Worm (Caenorhabditis elegans) whole organism, L4 larva: ENCODE data around the gene T26G10.1.

Experiments
- F49E8.2 ChIP-seq: sonication (generic microtip); optimal IDR thresholded peaks from 2 replicates; lab custom pipeline; 2016; ENCODE audit warnings: missing compliant biosample characterization, mild to moderate bottlenecking, missing genetic modification characterization, borderline replicate concordance
- Y48G9A.11 ChIP-seq: fragments of 200-800 bp; sonication (Bioruptor generic); IDR thresholded peaks from 2 replicates; pipeline ENCODE4 v1.3.6; 2022; ENCODE audit warnings: missing genetic modification reagents, missing genetic modification characterization, missing compliant biosample characterization
- ZK337.2 ChIP-seq: fragments of 200-800 bp; sonication (Bioruptor generic); IDR thresholded peaks from 2 replicates; pipeline ENCODE4 v1.3.6; 2022; ENCODE audit warnings: missing genetic modification reagents, missing genetic modification characterization, missing compliant biosample characterization
- ZK546.5 ChIP-seq, 2 experiments: sonication (generic microtip); optimal IDR thresholded peaks; 2 replicates each; lab custom pipeline; 2017; ENCODE audit warnings: missing biosample characterization in 2 of 2, missing genetic modification characterization in 2 of 2
- aly-2 ChIP-seq: sonication (generic microtip); optimal IDR thresholded peaks from 2 replicates; lab custom pipeline; 2018; ENCODE audit warnings: missing biosample characterization, missing genetic modification characterization
- arid-1 ChIP-seq: fragments of 200-800 bp; sonication (Bioruptor generic); conservative IDR thresholded peaks from 2 replicates; pipeline ENCODE4 v1.3.6; 2022; ENCODE audit warnings: missing genetic modification reagents, missing genetic modification characterization, missing compliant biosample characterization
- attf-4 ChIP-seq: sonication (generic microtip); optimal IDR thresholded peaks from 3 replicates; lab custom pipeline; 2017; ENCODE audit warnings: missing biosample characterization, missing genetic modification characterization
- ceh-20 ChIP-seq: fragments of 200-800 bp; sonication (Bioruptor generic); IDR thresholded peaks from 2 replicates; pipeline ENCODE4 v1.3.6; 2022; ENCODE audit warnings: missing genetic modification reagents, missing genetic modification characterization, missing compliant biosample characterization
- ceh-32 ChIP-seq: sonication (generic microtip); optimal IDR thresholded peaks from 2 replicates; lab custom pipeline; 2016; ENCODE audit warnings: mild to moderate bottlenecking, missing genetic modification characterization, missing compliant biosample characterization; ENCODE audit not compliant: poor library complexity
- ceh-44 ChIP-seq: fragments of 200-800 bp; sonication (Bioruptor generic); IDR thresholded peaks from 2 replicates; pipeline ENCODE4 v1.3.6; 2022; ENCODE audit warnings: missing genetic modification reagents, missing genetic modification characterization, missing compliant biosample characterization
- cey-2 ChIP-seq: sonication (generic microtip); optimal IDR thresholded peaks from 3 replicates; lab custom pipeline; 2017; ENCODE audit warnings: missing genetic modification characterization, mild to moderate bottlenecking, missing compliant biosample characterization, antibody characterized with exemption, borderline replicate concordance; ENCODE audit not compliant: insufficient read depth
- daf-16 ChIP-seq, 3 experiments: sonication (generic microtip); optimal IDR thresholded peaks; 2 replicates each; lab custom pipeline; 2016 to 2017; ENCODE audit warnings: missing genetic modification characterization in 3 of 3, missing genetic modification reagents in 3 of 3, mild to moderate bottlenecking in 2 of 3, missing compliant biosample characterization in 2 of 3, missing biosample characterization in 1 of 3, moderate library complexity in 1 of 3
- daf-19 ChIP-seq: fragments of 200-800 bp; sonication (Bioruptor generic); conservative IDR thresholded peaks from 2 replicates; pipeline ENCODE4 v1.3.6; 2022; ENCODE audit warnings: missing genetic modification characterization, missing compliant biosample characterization
- dmd-8 ChIP-seq: fragments of 200-800 bp; sonication (Bioruptor generic); IDR thresholded peaks from 2 replicates; pipeline ENCODE4 v1.3.6; 2022; ENCODE audit warnings: missing genetic modification characterization, missing compliant biosample characterization
- dmd-9 ChIP-seq: fragments of 200-800 bp; sonication (Bioruptor generic); IDR thresholded peaks from 2 replicates; pipeline ENCODE4 v1.3.6; 2022; ENCODE audit warnings: missing genetic modification reagents, missing genetic modification characterization, missing compliant biosample characterization
- dve-1 ChIP-seq: sonication (generic microtip); optimal IDR thresholded peaks from 2 replicates; lab custom pipeline; 2017; ENCODE audit warnings: antibody characterized with exemption, mild to moderate bottlenecking, missing genetic modification characterization, missing compliant biosample characterization; ENCODE audit not compliant: insufficient read depth
- egl-43 ChIP-seq: fragments of 200-800 bp; sonication (Bioruptor generic); IDR thresholded peaks from 2 replicates; pipeline ENCODE4 v1.3.6; 2022; ENCODE audit warnings: missing genetic modification reagents, missing genetic modification characterization, missing compliant biosample characterization
- fkh-10 ChIP-seq: fragments of 150-350 bp; optimal IDR thresholded peaks from 2 replicates; lab custom pipeline; 2014; ENCODE audit warnings: missing biosample characterization, missing genetic modification reagents, missing genetic modification characterization
- fos-1 ChIP-seq: fragments of 150-350 bp; optimal IDR thresholded peaks from 2 replicates; lab custom pipeline; 2014; ENCODE audit warnings: missing biosample characterization, missing genetic modification characterization
- hif-1 ChIP-seq, 2 experiments: sonication (generic microtip); optimal IDR thresholded peaks; 2 replicates each; lab custom pipeline; 2016 to 2017; ENCODE audit warnings: missing compliant biosample characterization in 2 of 2, missing genetic modification characterization in 2 of 2, missing genetic modification reagents in 2 of 2, missing genotype in 2 of 2, mild to moderate bottlenecking in 1 of 2
- hlh-11 ChIP-seq: fragments of 200-800 bp; sonication (Bioruptor generic); optimal IDR thresholded peaks from 2 replicates; lab custom pipeline; 2018; ENCODE audit warnings: mild to moderate bottlenecking, missing genetic modification characterization, missing compliant biosample characterization
- lin-15B ChIP-seq: fragments of 150-350 bp; sonication (generic microtip); optimal IDR thresholded peaks from 3 replicates; lab custom pipeline; 2014; ENCODE audit warnings: missing biosample characterization, missing genetic modification characterization
- lin-38 ChIP-seq: fragments of 200-800 bp; sonication (Bioruptor generic); IDR thresholded peaks from 2 replicates; pipeline ENCODE4 v1.3.6; 2022; ENCODE audit warnings: missing genetic modification reagents, missing genetic modification characterization, missing compliant biosample characterization
- lsy-2 ChIP-seq, 2 experiments: fragments of 150-350 bp in 1 of 2; sonication (generic microtip) in 1 of 2; optimal IDR thresholded peaks; 2 replicates each; lab custom pipeline; 2014 to 2017; ENCODE audit warnings: missing biosample characterization in 2 of 2, missing genetic modification characterization in 2 of 2
- madf-9 ChIP-seq: fragments of 200-800 bp; sonication (Bioruptor generic); conservative IDR thresholded peaks from 2 replicates; pipeline ENCODE4 v1.3.6; 2022; ENCODE audit warnings: missing genetic modification reagents, missing genetic modification characterization, missing compliant biosample characterization
- mep-1 ChIP-seq: fragments of 150-350 bp; sonication (generic microtip); optimal IDR thresholded peaks from 3 replicates; lab custom pipeline; 2014; ENCODE audit warnings: missing biosample characterization, missing genetic modification characterization
- mes-2 ChIP-seq: sonication (generic microtip); optimal IDR thresholded peaks from 2 replicates; lab custom pipeline; 2016; ENCODE audit warnings: missing genotype, mild to moderate bottlenecking, missing genetic modification characterization, missing compliant biosample characterization; ENCODE audit not compliant: poor library complexity, severe bottlenecking
- nhr-11 ChIP-seq: fragments of 150-350 bp; optimal IDR thresholded peaks from 2 replicates; lab custom pipeline; 2014; ENCODE audit warnings: missing biosample characterization, missing genetic modification characterization
- nhr-237 ChIP-seq: sonication (generic microtip); optimal IDR thresholded peaks from 2 replicates; lab custom pipeline; 2017; ENCODE audit warnings: missing biosample characterization, missing genetic modification characterization
- nhr-28 ChIP-seq: fragments of 150-350 bp; optimal IDR thresholded peaks from 2 replicates; lab custom pipeline; 2014; ENCODE audit warnings: missing biosample characterization, missing genetic modification characterization
- nhr-41 ChIP-seq: fragments of 200-800 bp; sonication (Bioruptor generic); IDR thresholded peaks from 2 replicates; pipeline ENCODE4 v1.3.6; 2022; ENCODE audit warnings: missing genetic modification reagents, missing genetic modification characterization, missing compliant biosample characterization
- nhr-77 ChIP-seq: fragments of 150-350 bp; optimal IDR thresholded peaks from 2 replicates; lab custom pipeline; 2014; ENCODE audit warnings: missing biosample characterization, missing genetic modification characterization
- snpc-1.2 ChIP-seq: fragments of 200-800 bp; sonication (Bioruptor generic); IDR thresholded peaks from 2 replicates; pipeline ENCODE4 v1.3.6; 2022; ENCODE audit warnings: missing genetic modification reagents, missing genetic modification characterization, missing compliant biosample characterization
- spr-1 ChIP-seq: sonication (generic microtip); optimal IDR thresholded peaks from 2 replicates; lab custom pipeline; 2016; ENCODE audit warnings: mild to moderate bottlenecking, missing genetic modification characterization, missing compliant biosample characterization
- unc-130 ChIP-seq: sonication (generic microtip); optimal IDR thresholded peaks from 2 replicates; lab custom pipeline; 2016; ENCODE audit warnings: missing genetic modification reagents, missing genetic modification characterization, missing compliant biosample characterization
- vab-7 ChIP-seq: fragments of 200-800 bp; sonication (Bioruptor generic); IDR thresholded peaks from 2 replicates; pipeline ENCODE4 v1.3.6; 2022; ENCODE audit warnings: missing genetic modification reagents, missing genetic modification characterization, missing compliant biosample characterization
- zag-1 ChIP-seq: fragments of 150-350 bp; optimal IDR thresholded peaks from 2 replicates; lab custom pipeline; 2014; ENCODE audit warnings: missing biosample characterization, missing genetic modification characterization
- zip-11 ChIP-seq: fragments of 200-800 bp; sonication (Bioruptor generic); IDR thresholded peaks from 2 replicates; pipeline ENCODE4 v1.3.6; 2022; ENCODE audit warnings: missing genetic modification characterization, missing compliant biosample characterization
- ztf-11 ChIP-seq: fragments of 150-350 bp; optimal IDR thresholded peaks from 2 replicates; lab custom pipeline; 2014; ENCODE audit warnings: missing biosample characterization, missing genetic modification characterization

Gene T26G10.1

ce11 chrIII:9439399-9439798, 33.0 kb upstream of the T26G10.1 start, which contains the start of gene F54C8.1:
TSS of gene F54C8.1 (plus strand) at chrIII:9439699.
- TF ChIP-seq ztf-11 (tag; lab: Kevin White, UChicago) (no peak), nhr-28 (tag; lab: Kevin White, UChicago) (no peak), daf-16 (GFP tag; optimal IDR thresholded peaks at IDR 0.05; lab: Kevin White, UChicago) (no peak), daf-16 (tag; optimal IDR thresholded peaks at IDR 0.05; lab: Kevin White, UChicago) (no peak), ceh-44 (GFP tag; lab: Robert Waterston, UW) (no peak), ceh-20 (no peak), ZK546.5 (tag; optimal IDR thresholded peaks at IDR 0.05; lab: Kevin White, UChicago) (no peak), lin-15B (tag; lab: Kevin White, UChicago) (no peak), Y48G9A.11 (GFP tag; lab: Robert Waterston, UW) (no peak), nhr-41 (no peak), zag-1 (tag; lab: Kevin White, UChicago) (no peak), fos-1 (tag; lab: Kevin White, UChicago) (no peak), lsy-2 (tag; optimal IDR thresholded peaks at IDR 0.05; lab: Kevin White, UChicago) (no peak), spr-1 (tag; lab: Kevin White, UChicago) (no peak), cey-2 (tag; lab: Kevin White, UChicago) (no peak), F49E8.2 (tag; lab: Kevin White, UChicago) (no peak), vab-7 (GFP tag; lab: Robert Waterston, UW) (no peak), fkh-10 (GFP tag; lab: Kevin White, UChicago) (no peak), zip-11 (GFP tag; lab: Robert Waterston, UW) (no peak)

- TF ChIP-seq egl-43 (no peak), lin-38 (GFP tag; lab: Robert Waterston, UW) (peak; percentile 38), arid-1 (GFP tag; lab: Robert Waterston, UW) (peak; percentile 15; the same call in 1 of the 2 replicates)
- TF ChIP-seq, all 104 proteins: peak for 2
These were observed 28.6 kb upstream of the T26G10.1 start for ce11 chrIII:9434999-9435398.

ce11 chrIII:9433576-9434107, 27.2 kb upstream of the T26G10.1 start, which contains the start of gene cpar-1:
TSS of gene cpar-1 (plus strand) at chrIII:9434057.
- TF ChIP-seq hlh-11 (no peak), lin-15B (tag; lab: Kevin White, UChicago) (no peak), arid-1 (GFP tag; lab: Robert Waterston, UW) (no peak), ZK337.2 (GFP tag; lab: Robert Waterston, UW) (no peak), nhr-77 (tag; lab: Kevin White, UChicago) (no peak), dmd-9 (GFP tag; lab: Robert Waterston, UW) (no peak), F49E8.2 (tag; lab: Kevin White, UChicago) (peak; percentile 55), daf-19 (GFP tag; lab: Robert Waterston, UW) (no peak), nhr-11 (tag; lab: Kevin White, UChicago) (no peak), dve-1 (tag; lab: Kevin White, UChicago) (no peak), dmd-8 (GFP tag; lab: Robert Waterston, UW) (no peak), unc-130 (GFP tag; lab: Kevin White, UChicago) (peak; percentile 9)

- TF ChIP-seq attf-4, result no peak
- TF ChIP-seq ceh-32 (tag; lab: Kevin White, UChicago), result no peak
- no peak for TF ChIP-seq aly-2 (tag; lab: Kevin White, UChicago)
- TF ChIP-seq fos-1 (tag; lab: Kevin White, UChicago), result no peak
- TF ChIP-seq nhr-237 (tag; lab: Kevin White, UChicago), result no peak
- TF ChIP-seq mes-2 (tag; lab: Kevin White, UChicago), result no peak
- no peak for TF ChIP-seq mep-1 (tag; lab: Kevin White, UChicago)
- TF ChIP-seq ceh-44 (GFP tag; lab: Robert Waterston, UW), result no peak
- TF ChIP-seq hif-1 (tag; optimal IDR thresholded peaks at IDR 0.05; lab: Kevin White, UChicago), result no peak
- TF ChIP-seq snpc-1.2 (GFP tag; lab: Robert Waterston, UW), result no peak
- TF ChIP-seq arid-1 (GFP tag; lab: Robert Waterston, UW), result no peak
- no peak for TF ChIP-seq cey-2 (tag; lab: Kevin White, UChicago)
- TF ChIP-seq fkh-10 (GFP tag; lab: Kevin White, UChicago), result no peak
- TF ChIP-seq madf-9 (GFP tag; lab: Robert Waterston, UW), result no peak
- TF ChIP-seq lin-38 (GFP tag; lab: Robert Waterston, UW), result no peak
- TF ChIP-seq ztf-11 (tag; lab: Kevin White, UChicago), result no peak
These were observed 19.9 kb upstream of the T26G10.1 start, which contains the start of gene T26G10.5 for ce11 chrIII:9426301-9426700. TSS of gene T26G10.5 (minus strand) at chrIII:9426401.
